Worm (Caenorhabditis elegans): ENCODE data around the gene mec-14.

Gene mec-14

ce11 chrIII:7155631-7156030, 37.2 kb downstream of the mec-14 start (continued):
- peak; percentile 40 for TF ChIP-seq elt-1 (tag; optimal IDR thresholded peaks at IDR 0.05)
- peak; percentile 98 for TF ChIP-seq fkh-10 (GFP tag; optimal IDR thresholded peaks at IDR 0.05)
- TF ChIP-seq ceh-9 (tag; optimal IDR thresholded peaks at IDR 0.05) = no peak
- TF ChIP-seq lin-39 (tag; optimal IDR thresholded peaks at IDR 0.05) = peak; percentile 67
- TF ChIP-seq ceh-82 (tag; optimal IDR thresholded peaks at IDR 0.05) = peak; percentile 52
- peak; percentile 92 for TF ChIP-seq pha-4 (tag; optimal IDR thresholded peaks at IDR 0.05)
- TF ChIP-seq fos-1 (tag; optimal IDR thresholded peaks at IDR 0.05) = peak; percentile 34
- TF ChIP-seq nhr-25 (tag; optimal IDR thresholded peaks at IDR 0.05) = peak; percentile 87
- TF ChIP-seq tbx-2 (tag; optimal IDR thresholded peaks at IDR 0.05) = peak; percentile 79
- TF ChIP-seq nhr-12 (tag; optimal IDR thresholded peaks at IDR 0.05) = no peak
- TF ChIP-seq snpc-4 (tag; optimal IDR thresholded peaks at IDR 0.05) = peak; percentile 88

ce11 chrIII:7154526-7154925, 38.3 kb downstream of the mec-14 start:
- TF ChIP-seq ztf-11 (tag; optimal IDR thresholded peaks at IDR 0.05) (no peak), elt-2 (tag; optimal IDR thresholded peaks at IDR 0.05) (peak; percentile 30), jun-1 (tag; optimal IDR thresholded peaks at IDR 0.05) (peak; percentile 16)

- TF ChIP-seq nhr-25 (tag; optimal IDR thresholded peaks at IDR 0.05) (peak; percentile 96), skn-1 (tag; optimal IDR thresholded peaks at IDR 0.05) (peak; percentile 63), lsy-12 (tag; optimal IDR thresholded peaks at IDR 0.05) (peak; percentile 58), nhr-67 (tag; optimal IDR thresholded peaks at IDR 0.05) (no peak), elt-3 (tag; optimal IDR thresholded peaks at IDR 0.05) (no peak), ztf-4 (tag; optimal IDR thresholded peaks at IDR 0.05) (peak; percentile 52), aly-2 (tag; optimal IDR thresholded peaks at IDR 0.05) (no peak), ZK546.5 (tag; optimal IDR thresholded peaks at IDR 0.05) (no peak), tbx-2 (tag; optimal IDR thresholded peaks at IDR 0.05) (peak; percentile 61), elt-2 (tag; optimal IDR thresholded peaks at IDR 0.05) (peak; percentile 62), ceh-28 (tag; optimal IDR thresholded peaks at IDR 0.05) (peak; percentile 87), ceh-82 (tag; optimal IDR thresholded peaks at IDR 0.05) (no peak), nhr-77 (tag; optimal IDR thresholded peaks at IDR 0.05) (peak; percentile 43), pha-4 (tag; optimal IDR thresholded peaks at IDR 0.05) (peak; percentile 94), unc-62 (GFP tag; optimal IDR thresholded peaks at IDR 0.05) (peak; percentile 32), daf-12 (tag; optimal IDR thresholded peaks at IDR 0.05) (no peak), fos-1 (tag; optimal IDR thresholded peaks at IDR 0.05) (peak; percentile 70), fkh-10 (GFP tag; optimal IDR thresholded peaks at IDR 0.05) (peak; percentile 39), egl-5 (tag; optimal IDR thresholded peaks at IDR 0.05) (peak; percentile 86), eor-1 (tag; optimal IDR thresholded peaks at IDR 0.05) (peak in 1 of 2 experiments; percentile 45), ztf-11 (tag; optimal IDR thresholded peaks at IDR 0.05) (no peak), R02D3.7 (tag; optimal IDR thresholded peaks at IDR 0.05) (peak; percentile 59), egl-27 (tag; optimal IDR thresholded peaks at IDR 0.05) (peak; percentile 83), nhr-43 (tag; optimal IDR thresholded peaks at IDR 0.05; ENCODE audit: poor library complexity, severe bottlenecking) (peak; percentile 84), mml-1 (tag; optimal IDR thresholded peaks at IDR 0.05) (no peak), nfya-1 (tag; optimal IDR thresholded peaks at IDR 0.05; ENCODE audit: insufficient read depth) (peak; percentile 94), unc-39 (tag; optimal IDR thresholded peaks at IDR 0.05) (no peak), snpc-4 (tag; optimal IDR thresholded peaks at IDR 0.05) (peak; percentile 57), elt-1 (tag; optimal IDR thresholded peaks at IDR 0.05) (peak; percentile 64), nhr-12 (tag; optimal IDR thresholded peaks at IDR 0.05) (no peak), ama-1 (optimal IDR thresholded peaks at IDR 0.05) (peak; percentile 80), sea-2 (GFP tag; optimal IDR thresholded peaks at IDR 0.05) (no peak), lin-15B (tag; optimal IDR thresholded peaks at IDR 0.05) (peak; percentile 72), lin-39 (tag; optimal IDR thresholded peaks at IDR 0.05) (no peak), nhr-76 (tag; optimal IDR thresholded peaks at IDR 0.05) (no peak), nhr-11 (tag; optimal IDR thresholded peaks at IDR 0.05) (peak; percentile 6), nhr-28 (tag; optimal IDR thresholded peaks at IDR 0.05) (no peak), ceh-16 (tag; optimal IDR thresholded peaks at IDR 0.05) (no peak), mdl-1 (tag; optimal IDR thresholded peaks at IDR 0.05) (peak; percentile 66), nhr-23 (tag; optimal IDR thresholded peaks at IDR 0.05) (peak; percentile 93), ceh-9 (tag; optimal IDR thresholded peaks at IDR 0.05) (no peak), pqm-1 (tag; optimal IDR thresholded peaks at IDR 0.05) (peak; percentile 77), nhr-237 (tag; optimal IDR thresholded peaks at IDR 0.05) (no peak), zag-1 (tag; optimal IDR thresholded peaks at IDR 0.05) (no peak), jun-1 (tag; optimal IDR thresholded peaks at IDR 0.05) (peak; percentile 89), fkh-2 (tag; optimal IDR thresholded peaks at IDR 0.05) (no peak), hmg-11 (tag; optimal IDR thresholded peaks at IDR 0.05) (peak; percentile 86)
These were observed 39.0 kb downstream of the mec-14 start, which contains the start of gene ogt-1 for ce11 chrIII:7153747-7154238. Gene ogt-1, minus strand, starts transcription at chrIII:7153797.
